Worm (Caenorhabditis elegans) whole organism, L1 larva: Measurements from ENCODE around the gene M03C11.3.

Experiments used
- C16A3.4 ChIP-seq: fragments of 150-350 bp; optimal IDR thresholded peaks from 2 replicates; lab custom pipeline; 2014; ENCODE audit warnings: missing biosample characterization, missing genetic modification characterization
- C34B4.2 ChIP-seq: sonication (generic microtip); optimal IDR thresholded peaks from 2 replicates; lab custom pipeline; 2017; ENCODE audit warnings: mild to moderate bottlenecking, missing genetic modification characterization, missing compliant biosample characterization
- blmp-1 ChIP-seq: fragments of 150-350 bp; optimal IDR thresholded peaks from 2 replicates; lab custom pipeline; 2014; ENCODE audit warnings: missing biosample characterization, missing genetic modification characterization
- dpl-1 ChIP-seq, 3 experiments: fragments of 150-350 bp in 2 of 3; sonication (generic microtip) in 1 of 3; optimal IDR thresholded peaks; 2 replicates each; lab custom pipeline; 2014 to 2017; ENCODE audit warnings: missing biosample characterization in 3 of 3, missing genetic modification characterization in 3 of 3, missing genetic modification reagents in 3 of 3
- efl-1 ChIP-seq, 4 experiments: fragments of 150-350 bp; optimal IDR thresholded peaks in 3 of 4; peaks in 1 of 4; 1 replicate in 1 of 4; 2 replicates in 3 of 4; lab custom pipeline; 2014; ENCODE audit warnings: missing biosample characterization in 2 of 4, missing genetic modification characterization in 2 of 4, missing genetic modification reagents in 2 of 4
- egl-27 ChIP-seq, 2 experiments: fragments of 150-350 bp in 1 of 2; sonication (generic microtip); optimal IDR thresholded peaks; 3 replicates each; lab custom pipeline; 2017 to 2018; ENCODE audit warnings: missing biosample characterization in 2 of 2, missing genetic modification characterization in 2 of 2, missing genetic modification reagents in 2 of 2
- elt-3 ChIP-seq, 6 experiments: fragments of 150-350 bp in 1 of 6; sonication (generic microtip); optimal IDR thresholded peaks; 2 replicates each; lab custom pipeline; 2017 to 2018; ENCODE audit warnings: missing biosample characterization in 6 of 6, missing genetic modification characterization in 6 of 6, inconsistent platforms in 1 of 6
- irx-1 ChIP-seq: sonication (generic microtip); optimal IDR thresholded peaks from 2 replicates; lab custom pipeline; 2016; ENCODE audit warnings: missing genetic modification characterization, missing compliant biosample characterization
- isw-1 ChIP-seq: fragments of 200-800 bp; sonication (Bioruptor generic); IDR thresholded peaks from 2 replicates; pipeline ENCODE4 v1.3.6; 2022; ENCODE audit warnings: missing genetic modification characterization, missing compliant biosample characterization
- jun-1 ChIP-seq: fragments of 150-350 bp; optimal IDR thresholded peaks from 2 replicates; lab custom pipeline; 2014; ENCODE audit warnings: missing biosample characterization, missing genetic modification reagents, missing genetic modification characterization
- lin-14 ChIP-seq: fragments of 200-800 bp; sonication (Bioruptor generic); optimal IDR thresholded peaks from 2 replicates; lab custom pipeline; 2018; ENCODE audit warnings: mild to moderate bottlenecking, missing genetic modification characterization, moderate library complexity, missing compliant biosample characterization
- lin-35 ChIP-seq, 2 experiments: fragments of 150-350 bp; optimal IDR thresholded peaks; 2 replicates each; lab custom pipeline; 2014; ENCODE audit warnings: missing biosample characterization in 2 of 2, missing genetic modification characterization in 2 of 2, missing genetic modification reagents in 2 of 2
- lin-39 ChIP-seq: fragments of 150-350 bp; optimal IDR thresholded peaks from 2 replicates; lab custom pipeline; 2014; ENCODE audit warnings: missing biosample characterization, missing genetic modification reagents, missing genetic modification characterization
- lir-3 ChIP-seq: sonication (generic microtip); optimal IDR thresholded peaks from 2 replicates; lab custom pipeline; 2016; ENCODE audit warnings: mild to moderate bottlenecking, missing genetic modification characterization, moderate library complexity, missing compliant biosample characterization; ENCODE audit not compliant: poor library complexity
- lsy-2 ChIP-seq, 2 experiments: fragments of 150-350 bp; optimal IDR thresholded peaks; 2 replicates each; lab custom pipeline; 2014; ENCODE audit warnings: missing biosample characterization in 2 of 2, missing genetic modification characterization in 2 of 2
- mdl-1 ChIP-seq, 2 experiments: fragments of 150-350 bp; optimal IDR thresholded peaks; 2 replicates each; lab custom pipeline; 2014 to 2017; ENCODE audit warnings: missing biosample characterization in 2 of 2, missing genetic modification characterization in 2 of 2, inconsistent platforms in 1 of 2
- mep-1 ChIP-seq: fragments of 150-350 bp; optimal IDR thresholded peaks from 2 replicates; lab custom pipeline; 2014; ENCODE audit warnings: missing biosample characterization, missing genetic modification characterization
- nhr-20 ChIP-seq: sonication (generic microtip); optimal IDR thresholded peaks from 2 replicates; lab custom pipeline; 2016; ENCODE audit warnings: mild to moderate bottlenecking, missing genetic modification characterization, missing compliant biosample characterization
- nhr-237 ChIP-seq: fragments of 150-350 bp; optimal IDR thresholded peaks from 2 replicates; lab custom pipeline; 2014; ENCODE audit warnings: missing biosample characterization, missing genetic modification characterization
- nhr-28 ChIP-seq: fragments of 150-350 bp; optimal IDR thresholded peaks from 2 replicates; lab custom pipeline; 2014; ENCODE audit warnings: missing biosample characterization, missing genetic modification characterization
- nhr-71 ChIP-seq: sonication (generic microtip); optimal IDR thresholded peaks from 2 replicates; lab custom pipeline; 2016; ENCODE audit warnings: mild to moderate bottlenecking, missing genetic modification characterization, moderate library complexity, missing compliant biosample characterization
- nhr-76 ChIP-seq: sonication (generic microtip); optimal IDR thresholded peaks from 2 replicates; lab custom pipeline; 2017; ENCODE audit warnings: missing biosample characterization, missing genetic modification characterization
- nhr-84 ChIP-seq: sonication (generic microtip); optimal IDR thresholded peaks from 2 replicates; lab custom pipeline; 2017; ENCODE audit warnings: missing biosample characterization, missing genetic modification characterization
- nhr-90 ChIP-seq: sonication (generic microtip); optimal IDR thresholded peaks from 2 replicates; lab custom pipeline; 2016; ENCODE audit warnings: mild to moderate bottlenecking, missing genetic modification characterization, missing compliant biosample characterization; ENCODE audit not compliant: poor library complexity
- pqm-1 ChIP-seq: sonication (generic microtip); optimal IDR thresholded peaks from 3 replicates; lab custom pipeline; 2017; ENCODE audit warnings: missing biosample characterization, missing genetic modification characterization
- rnt-1 ChIP-seq: sonication (generic microtip); optimal IDR thresholded peaks from 2 replicates; lab custom pipeline; 2016; ENCODE audit warnings: mild to moderate bottlenecking, missing genetic modification characterization, moderate library complexity, missing compliant biosample characterization
- skn-1 ChIP-seq: fragments of 150-350 bp; optimal IDR thresholded peaks from 2 replicates; lab custom pipeline; 2014; ENCODE audit warnings: missing biosample characterization, missing genetic modification characterization
- snu-23 ChIP-seq: sonication (generic microtip); optimal IDR thresholded peaks from 2 replicates; lab custom pipeline; 2016; ENCODE audit warnings: missing genetic modification characterization, missing compliant biosample characterization
- sox-4 ChIP-seq: sonication (generic microtip); optimal IDR thresholded peaks from 2 replicates; lab custom pipeline; 2016; ENCODE audit warnings: missing genetic modification characterization, missing compliant biosample characterization
- unc-130 ChIP-seq: fragments of 150-350 bp; optimal IDR thresholded peaks from 2 replicates; lab custom pipeline; 2017; ENCODE audit warnings: missing biosample characterization, missing genetic modification characterization, inconsistent platforms
- vab-15 ChIP-seq: sonication (generic microtip); optimal IDR thresholded peaks from 2 replicates; lab custom pipeline; 2017; ENCODE audit warnings: missing genotype, mild to moderate bottlenecking, missing genetic modification characterization, missing compliant biosample characterization
- xbp-1 ChIP-seq: sonication (generic microtip); optimal IDR thresholded peaks from 2 replicates; lab custom pipeline; 2016; ENCODE audit warnings: missing genetic modification characterization, missing compliant biosample characterization

The M03C11.3 gene

ce11 chrIII:10461164-10461546 lies 56.3 kb downstream of the M03C11.3 start, which contains the start of gene atx-2 (continued):
- TF ChIP-seq xbp-1 (tag; lab: Kevin White, UChicago): peak; percentile 71
- peak; percentile 96 for TF ChIP-seq rnt-1
- peak; percentile 19 for TF ChIP-seq lin-39 (tag; lab: Kevin White, UChicago)

DNA sequence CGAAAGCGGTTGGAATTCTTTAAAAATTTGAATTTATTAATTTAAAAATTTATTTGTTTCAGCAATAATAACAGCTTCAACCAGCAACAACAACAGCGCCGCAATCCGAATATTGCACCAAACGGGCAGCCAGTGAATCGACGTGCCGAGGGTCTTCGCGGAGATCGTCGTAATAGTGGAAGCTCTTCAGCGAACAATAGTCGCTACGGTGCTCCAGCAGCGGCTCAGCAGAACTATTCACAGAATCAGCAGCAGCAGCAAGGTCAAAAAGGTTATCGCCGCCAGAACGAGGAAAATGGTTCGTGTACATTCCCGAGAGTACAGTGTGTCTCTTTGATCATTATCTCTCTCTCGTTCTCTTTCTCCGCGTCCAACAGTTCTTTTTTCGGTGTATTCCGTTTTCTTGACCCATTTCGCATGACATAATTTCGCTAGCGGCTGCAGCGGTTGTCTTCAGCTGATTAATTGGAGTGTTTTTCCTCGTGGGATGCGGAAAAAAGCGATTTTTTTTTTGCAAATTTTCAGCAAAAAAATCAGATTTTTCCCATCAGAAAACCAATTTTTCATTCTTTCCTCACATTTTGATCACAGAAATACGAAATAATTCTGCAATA lies 58.2 kb downstream of the M03C11.3 start:
- TF ChIP-seq xbp-1 (tag; lab: Kevin White, UChicago) (no peak), nhr-237 (tag; lab: Kevin White, UChicago) (no peak), efl-1 (optimal IDR thresholded peaks at IDR 0.05; lab: Kevin White, UChicago) (no peak), efl-1 (GFP tag; optimal IDR thresholded peaks at IDR 0.05 in 1 of 2; lab: Kevin White, UChicago) (peak in 1 of 2 experiments; percentile 68), blmp-1 (tag; lab: Kevin White, UChicago) (peak; percentile 71)

ce11 chrIII:10463653-10464052 lies 58.8 kb downstream of the M03C11.3 start:
- TF ChIP-seq blmp-1 (tag; lab: Kevin White, UChicago): peak; percentile 91
- no peak for TF ChIP-seq nhr-28 (tag; lab: Kevin White, UChicago)
- TF ChIP-seq C16A3.4 (tag; lab: Kevin White, UChicago): peak; percentile 9
- peak in 1 of 3 experiments; percentile 23 for TF ChIP-seq dpl-1 (GFP tag; optimal IDR thresholded peaks at IDR 0.05; lab: Kevin White, UChicago)
- TF ChIP-seq efl-1 (optimal IDR thresholded peaks at IDR 0.05; lab: Kevin White, UChicago): peak; percentile 3 to 12
- TF ChIP-seq efl-1 (GFP tag; optimal IDR thresholded peaks at IDR 0.05 in 1 of 2; lab: Kevin White, UChicago): peak in 1 of 2 experiments; percentile 89
- TF ChIP-seq rnt-1: peak; percentile 32
- peak; percentile 55 for TF ChIP-seq mep-1 (tag; lab: Kevin White, UChicago)
- no peak for TF ChIP-seq jun-1 (tag; lab: Kevin White, UChicago)
- peak in 2 of 6 experiments; percentile 0 to 72 for TF ChIP-seq elt-3 (tag; optimal IDR thresholded peaks at IDR 0.05; lab: Kevin White, UChicago)
- peak; percentile 28 for TF ChIP-seq nhr-71 (tag; lab: Kevin White, UChicago)
- TF ChIP-seq irx-1: no peak
- TF ChIP-seq lin-14: peak; percentile 69
- peak; percentile 60 for TF ChIP-seq snu-23 (GFP tag; lab: Kevin White, UChicago)
- peak; percentile 69 for TF ChIP-seq skn-1 (tag; lab: Kevin White, UChicago)
- peak; percentile 17 for TF ChIP-seq nhr-20 (tag; lab: Kevin White, UChicago)
- TF ChIP-seq lsy-2 (tag; optimal IDR thresholded peaks at IDR 0.05; lab: Kevin White, UChicago): peak in 1 of 2 experiments; percentile 43
- peak; percentile 27 for TF ChIP-seq nhr-90 (tag; lab: Kevin White, UChicago)
- peak in 1 of 2 experiments; percentile 31 for TF ChIP-seq mdl-1 (tag; optimal IDR thresholded peaks at IDR 0.05; lab: Kevin White, UChicago)
- peak in 1 of 2 experiments; percentile 70 for TF ChIP-seq lin-35 (GFP tag; optimal IDR thresholded peaks at IDR 0.05; lab: Kevin White, UChicago)
- no peak for TF ChIP-seq isw-1 (GFP tag; lab: Robert Waterston, UW)

DNA sequence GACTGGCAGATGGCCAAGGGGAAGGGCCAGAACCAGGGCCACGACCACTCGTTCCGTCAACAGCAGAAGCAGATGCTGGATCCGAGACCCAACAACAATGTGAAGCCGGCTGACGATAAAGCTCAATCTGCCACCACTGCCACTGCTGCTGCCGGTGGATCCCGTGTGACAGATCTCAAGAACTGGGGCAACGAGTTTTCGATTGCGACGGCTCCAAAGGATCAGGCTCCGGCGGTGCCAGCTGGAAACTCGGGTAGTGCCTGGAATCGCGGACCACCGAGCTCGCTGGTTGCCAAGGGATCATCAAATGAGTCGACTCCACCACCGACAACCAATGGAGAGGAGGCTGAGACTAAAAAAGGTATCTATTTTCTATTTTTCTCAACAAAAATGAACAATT lies 59.6 kb downstream of the M03C11.3 start:
- TF ChIP-seq dpl-1 (GFP tag; optimal IDR thresholded peaks at IDR 0.05; lab: Kevin White, UChicago) (no peak), nhr-90 (tag; lab: Kevin White, UChicago) (no peak), C34B4.2 (tag; lab: Kevin White, UChicago) (no peak), pqm-1 (no peak), lir-3 (tag; lab: Kevin White, UChicago) (no peak), egl-27 (tag; optimal IDR thresholded peaks at IDR 0.05; lab: Kevin White, UChicago) (no peak), nhr-76 (tag; lab: Kevin White, UChicago) (no peak), nhr-20 (tag; lab: Kevin White, UChicago) (no peak), sox-4 (tag; lab: Kevin White, UChicago) (no peak), nhr-84 (no peak), vab-15 (tag; lab: Kevin White, UChicago) (no peak), elt-3 (tag; optimal IDR thresholded peaks at IDR 0.05; lab: Kevin White, UChicago) (no peak), unc-130 (tag; lab: Kevin White, UChicago) (no peak)
- TF ChIP-seq, all 84 proteins: peak for 0
